Fruit fly (Drosophila melanogaster): ENCODE data around the gene CG17625.

Gene CG17625

DNA sequence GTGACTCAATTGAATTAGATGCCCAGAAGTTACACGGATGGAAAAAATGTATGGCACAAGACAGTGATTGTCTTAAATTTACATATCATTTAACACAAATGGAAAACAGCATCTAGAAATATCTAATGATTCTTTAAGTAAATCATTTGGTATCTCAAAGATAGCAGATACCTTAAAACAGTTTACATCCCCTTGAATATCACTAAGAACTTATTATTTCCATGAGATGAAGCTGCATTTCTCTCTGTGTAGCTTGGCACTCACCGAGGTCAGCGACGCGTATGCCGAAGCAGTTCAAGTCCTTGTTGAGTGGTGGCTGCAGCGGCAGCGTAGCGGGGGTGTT lies 32.9 kb downstream of the CG17625 start:
- TF ChIP-seq CG6808 (GFP tag; optimal IDR thresholded peaks at IDR 0.05): no peak
- no peak for TF ChIP-seq CG7368 (GFP tag; optimal IDR thresholded peaks at IDR 0.05)
- no peak for TF ChIP-seq Eip78C (GFP tag)
- TF ChIP-seq fkh (GFP tag; optimal IDR thresholded peaks at IDR 0.05): no peak
- TF ChIP-seq CG3032 (tag; optimal IDR thresholded peaks at IDR 0.05): no peak
- TF ChIP-seq topi (GFP tag; optimal IDR thresholded peaks at IDR 0.05): no peak
- TF ChIP-seq OdsH (GFP tag; optimal IDR thresholded peaks at IDR 0.05): no peak
- no peak for TF ChIP-seq pdm3 (GFP tag; optimal IDR thresholded peaks at IDR 0.05)
- TF ChIP-seq svp (GFP tag): no peak
- TF ChIP-seq CG10669 (GFP tag; optimal IDR thresholded peaks at IDR 0.05): no peak
- no peak for TF ChIP-seq Lpt (GFP tag; optimal IDR thresholded peaks at IDR 0.05)
- no peak for TF ChIP-seq ss (GFP tag; optimal IDR thresholded peaks at IDR 0.05)
- no peak for TF ChIP-seq Ets21C (GFP tag; optimal IDR thresholded peaks at IDR 0.05)
- no peak for TF ChIP-seq CG6163 (GFP tag; IDR thresholded peaks at IDR 0.05)

DNA sequence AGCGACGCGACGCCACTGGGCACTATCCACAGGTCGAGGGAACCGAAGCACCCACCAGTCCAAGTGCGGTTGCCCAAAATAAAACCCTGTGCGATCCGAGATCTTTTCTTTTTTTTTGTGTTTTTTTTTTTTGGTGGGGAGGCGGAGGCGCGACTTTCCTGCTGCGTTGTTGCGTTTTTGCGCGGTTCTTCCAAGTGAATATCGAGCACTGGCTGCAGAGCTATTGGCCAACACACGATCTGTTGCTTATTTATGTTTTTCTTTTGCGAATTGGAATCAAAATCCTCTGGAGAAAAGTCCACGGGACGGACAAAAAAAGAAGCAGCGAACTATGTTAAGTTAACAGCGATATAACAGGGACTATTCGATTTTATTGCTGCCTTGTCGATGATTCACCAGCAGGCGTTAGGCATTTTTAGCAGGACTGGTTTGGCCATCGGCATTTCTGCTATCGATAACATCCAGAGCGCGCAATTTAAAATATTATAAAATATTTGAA lies 34.2 kb downstream of the CG17625 start, which contains the start of gene wge:
wge (minus strand) TSS at position 343 of the 499 bp plus-strand sequence.
- TF ChIP-seq Smox (GFP tag; optimal IDR thresholded peaks at IDR 0.05) (no peak), Gug (GFP tag; IDR thresholded peaks at IDR 0.05) (peak; percentile 69), Lpt (GFP tag; optimal IDR thresholded peaks at IDR 0.05) (peak; percentile 65), Met (GFP tag; optimal IDR thresholded peaks at IDR 0.05) (no peak), Eip93F (GFP tag; optimal IDR thresholded peaks at IDR 0.05) (peak; percentile 47), acj6 (GFP tag; optimal IDR thresholded peaks at IDR 0.05) (peak; percentile 22), Hr4 (GFP tag; optimal IDR thresholded peaks at IDR 0.05) (no peak), CG8319 (GFP tag; optimal IDR thresholded peaks at IDR 0.05) (peak; percentile 24), CG32006 (GFP tag; optimal IDR thresholded peaks at IDR 0.05) (peak; percentile 77), CG1621 (tag; optimal IDR thresholded peaks at IDR 0.05) (peak; percentile 78), vri (GFP tag; optimal IDR thresholded peaks at IDR 0.05) (peak; percentile 37), CG11762 (GFP tag; optimal IDR thresholded peaks at IDR 0.05; ENCODE audit: insufficient read depth) (peak; percentile 21), topi (GFP tag; optimal IDR thresholded peaks at IDR 0.05) (peak; percentile 32), Eip78C (GFP tag) (peak; percentile 20), Sox15 (GFP tag; optimal IDR thresholded peaks at IDR 0.05) (no peak), CG31627 (GFP tag; optimal IDR thresholded peaks at IDR 0.05) (no peak), CG10631 (GFP tag; optimal IDR thresholded peaks at IDR 0.05) (no peak), dsx (GFP tag; optimal IDR thresholded peaks at IDR 0.05; ENCODE audit: poor library complexity, severe bottlenecking) (peak; percentile 71), Ets21C (GFP tag; optimal IDR thresholded peaks at IDR 0.05) (no peak), CG11294 (GFP tag; IDR thresholded peaks at IDR 0.05) (no peak), CG10669 (GFP tag; optimal IDR thresholded peaks at IDR 0.05) (peak; percentile 74), spab (GFP tag; optimal IDR thresholded peaks at IDR 0.05) (peak; percentile 87), cyc (GFP tag; optimal IDR thresholded peaks at IDR 0.05) (no peak), Sox14 (GFP tag; optimal IDR thresholded peaks at IDR 0.05) (peak; percentile 32), Ets96B (tag; optimal IDR thresholded peaks at IDR 0.05) (peak; percentile 64), CG9139 (GFP tag; optimal IDR thresholded peaks at IDR 0.05) (peak; percentile 90), Hr39 (GFP tag; optimal IDR thresholded peaks at IDR 0.05) (no peak), fd59A (GFP tag; optimal IDR thresholded peaks at IDR 0.05) (peak; percentile 64), CG6276 (GFP tag; optimal IDR thresholded peaks at IDR 0.05) (peak; percentile 85), esn (GFP tag; optimal IDR thresholded peaks at IDR 0.05) (peak; percentile 27), Hr38 (GFP tag; optimal IDR thresholded peaks at IDR 0.05) (no peak), achi (GFP tag; optimal IDR thresholded peaks at IDR 0.05) (peak; percentile 47), net (GFP tag; optimal IDR thresholded peaks at IDR 0.05) (peak; percentile 81), CG6792 (GFP tag; optimal IDR thresholded peaks at IDR 0.05) (peak; percentile 22), lz (GFP tag; optimal IDR thresholded peaks at IDR 0.05) (peak; percentile 1), salr (GFP tag; optimal IDR thresholded peaks at IDR 0.05) (peak; percentile 44 to 85), CG6163 (GFP tag; IDR thresholded peaks at IDR 0.05) (peak; percentile 63; the same call in 2 of the 3 replicates), CG34406 (GFP tag; optimal IDR thresholded peaks at IDR 0.05) (peak; percentile 46), Blimp-1 (GFP tag; optimal IDR thresholded peaks at IDR 0.05) (peak; percentile 11), fkh (GFP tag; optimal IDR thresholded peaks at IDR 0.05) (no peak), eg (GFP tag; IDR thresholded peaks at IDR 0.05) (peak; percentile 80), CG16779 (tag; optimal IDR thresholded peaks at IDR 0.05) (peak; percentile 84), Sox102F (GFP tag; optimal IDR thresholded peaks at IDR 0.05) (no peak)
